Fruit fly (Drosophila melanogaster) whole organism, embryonic: ENCODE data around the gene Pde6.

Experiments used
- B-H2 ChIP-seq: fragments of 200-800 bp; sonication (Bioruptor generic); optimal IDR thresholded peaks from 2 replicates; lab custom pipeline; 2018; ENCODE audit warnings: missing biosample characterization, mild to moderate bottlenecking, missing genetic modification characterization
- CG10462 ChIP-seq: fragments of 200-800 bp; sonication (Bioruptor generic); optimal IDR thresholded peaks from 2 replicates; lab custom pipeline; 2016; ENCODE audit warnings: missing biosample characterization, missing genetic modification characterization
- CG10959 ChIP-seq: fragments of 200-800 bp; sonication (Bioruptor generic); IDR thresholded peaks from 2 replicates; pipeline ENCODE4 v1.3.6; 2022; ENCODE audit warnings: missing biosample characterization, missing genetic modification characterization
- CG11560 ChIP-seq: fragments of 200-800 bp; sonication (Bioruptor generic); IDR thresholded peaks from 3 replicates; pipeline ENCODE4 v1.3.6; 2022; ENCODE audit warnings: missing biosample characterization, missing genetic modification characterization
- CG12219 ChIP-seq: fragments of 200-800 bp; sonication (Bioruptor generic); optimal IDR thresholded peaks from 3 replicates; lab custom pipeline; 2018; ENCODE audit warnings: missing biosample characterization, mild to moderate bottlenecking, missing genetic modification characterization
- CG12769 ChIP-seq: fragments of 200-800 bp; sonication (Bioruptor generic); optimal IDR thresholded peaks from 2 replicates; lab custom pipeline; 2019; ENCODE audit warnings: missing biosample characterization, mild to moderate bottlenecking, missing genetic modification characterization, moderate library complexity
- CG13424 ChIP-seq: fragments of 200-800 bp; sonication (Bioruptor generic); optimal IDR thresholded peaks from 2 replicates; lab custom pipeline; 2019; ENCODE audit warnings: missing biosample characterization, mild to moderate bottlenecking, missing genetic modification characterization, moderate library complexity
- CG13894 ChIP-seq: fragments of 200-800 bp; sonication (Bioruptor generic); optimal IDR thresholded peaks from 3 replicates; lab custom pipeline; 2018; ENCODE audit warnings: missing biosample characterization, mild to moderate bottlenecking, missing genetic modification characterization, moderate library complexity
- CG15269 ChIP-seq: fragments of 200-800 bp; sonication (Bioruptor generic); optimal IDR thresholded peaks from 2 replicates; lab custom pipeline; 2018; ENCODE audit warnings: missing biosample characterization, mild to moderate bottlenecking, missing genetic modification characterization, moderate library complexity
- CG16863 ChIP-seq: fragments of 200-800 bp; sonication (Bioruptor generic); optimal IDR thresholded peaks from 3 replicates; lab custom pipeline; 2016; ENCODE audit warnings: missing biosample characterization, missing genetic modification characterization
- CG17328 ChIP-seq: fragments of 200-800 bp; sonication (Bioruptor generic); IDR thresholded peaks from 2 replicates; pipeline ENCODE4 v1.3.6; 2022; ENCODE audit warnings: missing biosample characterization, missing genetic modification characterization
- CG17385 ChIP-seq: fragments of 200-800 bp; sonication (Bioruptor generic); optimal IDR thresholded peaks from 3 replicates; lab custom pipeline; 2018; ENCODE audit warnings: missing biosample characterization, mild to moderate bottlenecking, missing genetic modification characterization
- CG17802 ChIP-seq: fragments of 200-800 bp; sonication (Bioruptor generic); optimal IDR thresholded peaks from 2 replicates; lab custom pipeline; 2018; ENCODE audit warnings: missing biosample characterization, mild to moderate bottlenecking, missing genetic modification characterization, moderate library complexity
- CG2129 ChIP-seq: fragments of 200-800 bp; sonication (Bioruptor generic); IDR thresholded peaks from 2 replicates; pipeline ENCODE4 v1.3.6; 2022; ENCODE audit warnings: missing biosample characterization, missing genetic modification characterization; ENCODE audit not compliant: partially characterized antibody
- CG2678 ChIP-seq: fragments of 200-800 bp; sonication (Bioruptor generic); optimal IDR thresholded peaks from 3 replicates; lab custom pipeline; 2019; ENCODE audit warnings: missing biosample characterization, mild to moderate bottlenecking, missing genetic modification characterization, moderate library complexity
- CG31365 ChIP-seq: fragments of 200-800 bp; sonication (Bioruptor generic); optimal IDR thresholded peaks from 2 replicates; lab custom pipeline; 2018; ENCODE audit warnings: missing biosample characterization, mild to moderate bottlenecking, missing genetic modification characterization
- CG5245 ChIP-seq: fragments of 200-800 bp; sonication (Bioruptor generic); optimal IDR thresholded peaks from 3 replicates; lab custom pipeline; 2016; ENCODE audit warnings: missing biosample characterization, missing genetic modification characterization
- CG9215 ChIP-seq: fragments of 200-800 bp; sonication (Bioruptor generic); IDR thresholded peaks from 2 replicates; pipeline ENCODE4 v1.3.6; 2022; ENCODE audit warnings: missing biosample characterization, missing genetic modification characterization
- CG9727 ChIP-seq: fragments of 200-800 bp; sonication (Bioruptor generic); optimal IDR thresholded peaks from 3 replicates; lab custom pipeline; 2017; ENCODE audit warnings: missing biosample characterization, mild to moderate bottlenecking, missing genetic modification characterization
- CG9876 ChIP-seq: fragments of 200-800 bp; sonication (Bioruptor generic); optimal IDR thresholded peaks from 2 replicates; lab custom pipeline; 2016; ENCODE audit warnings: missing biosample characterization, missing genetic modification characterization
- CTCF ChIP-seq: fragments of 200-800 bp; sonication (Bioruptor generic); optimal IDR thresholded peaks from 2 replicates; lab custom pipeline; 2017; ENCODE audit warnings: missing biosample characterization, mild to moderate bottlenecking, missing genetic modification characterization, moderate library complexity
- CrebB ChIP-seq: fragments of 200-800 bp; sonication (Bioruptor generic); optimal IDR thresholded peaks from 3 replicates; lab custom pipeline; 2018; ENCODE audit warnings: missing biosample characterization, mild to moderate bottlenecking, missing genetic modification characterization
- Dp ChIP-seq: fragments of 200-800 bp; sonication (Bioruptor generic); optimal IDR thresholded peaks from 2 replicates; lab custom pipeline; 2018; ENCODE audit warnings: missing biosample characterization, mild to moderate bottlenecking, missing genetic modification characterization, moderate library complexity
- Gsc ChIP-seq: fragments of 200-800 bp; sonication (Bioruptor generic); IDR thresholded peaks from 2 replicates; pipeline ENCODE4 v1.3.6; 2022; ENCODE audit warnings: missing biosample characterization, missing genetic modification characterization
- Hand ChIP-seq: fragments of 200-800 bp; sonication (Bioruptor generic); optimal IDR thresholded peaks from 2 replicates; lab custom pipeline; 2017; ENCODE audit warnings: mild to moderate bottlenecking, missing biosample characterization, missing genetic modification reagents, missing genetic modification characterization
- Hr3 ChIP-seq: fragments of 200-800 bp; sonication (Bioruptor generic); optimal IDR thresholded peaks from 3 replicates; lab custom pipeline; 2016; ENCODE audit warnings: missing biosample characterization, missing genetic modification characterization
- Lpt ChIP-seq: fragments of >200 bp; optimal IDR thresholded peaks from 2 replicates; lab custom pipeline; 2018; ENCODE audit warnings: missing biosample characterization, missing genetic modification characterization
- Mes4 ChIP-seq: fragments of 200-800 bp; sonication (Bioruptor generic); optimal IDR thresholded peaks from 2 replicates; lab custom pipeline; 2016; ENCODE audit warnings: missing biosample characterization, missing genetic modification characterization
- NK7.1 ChIP-seq: fragments of 200-800 bp; sonication (Bioruptor generic); optimal IDR thresholded peaks from 3 replicates; lab custom pipeline; 2016; ENCODE audit warnings: missing biosample characterization, missing genetic modification characterization
- NfI ChIP-seq: fragments of 200-800 bp; sonication (Bioruptor generic); optimal IDR thresholded peaks from 3 replicates; lab custom pipeline; 2018; ENCODE audit warnings: missing biosample characterization, mild to moderate bottlenecking, missing genetic modification characterization, moderate library complexity
- Side ChIP-seq: fragments of 200-800 bp; sonication (Bioruptor generic); optimal IDR thresholded peaks from 2 replicates; lab custom pipeline; 2016; ENCODE audit warnings: missing biosample characterization, missing genetic modification characterization
- aop ChIP-seq: fragments of 200-800 bp; sonication (Bioruptor generic); IDR thresholded peaks from 2 replicates; pipeline ENCODE4 v1.3.6; 2022; ENCODE audit warnings: missing biosample characterization, missing genetic modification characterization
- ara ChIP-seq: fragments of 200-800 bp; sonication (Bioruptor generic); IDR thresholded peaks from 2 replicates; pipeline ENCODE4 v1.3.6; 2022; ENCODE audit warnings: missing biosample characterization, missing genetic modification characterization
- ewg ChIP-seq: fragments of 200-800 bp; sonication (Bioruptor generic); optimal IDR thresholded peaks from 3 replicates; lab custom pipeline; 2017; ENCODE audit warnings: mild to moderate bottlenecking, missing biosample characterization, missing genetic modification reagents, missing genetic modification characterization
- ftz-f1 ChIP-seq: fragments of 200-800 bp; sonication (Bioruptor generic); optimal IDR thresholded peaks from 2 replicates; lab custom pipeline; 2016; ENCODE audit warnings: missing biosample characterization, missing genetic modification characterization
- gcm2 ChIP-seq: fragments of 200-800 bp; sonication (Bioruptor generic); optimal IDR thresholded peaks from 2 replicates; lab custom pipeline; 2016; ENCODE audit warnings: missing biosample characterization, missing genetic modification characterization
- grau ChIP-seq: fragments of 200-800 bp; optimal IDR thresholded peaks from 3 replicates; lab custom pipeline; 2019; ENCODE audit warnings: missing biosample characterization, mild to moderate bottlenecking, missing genetic modification characterization, moderate library complexity
- hbn ChIP-seq: fragments of 200-800 bp; sonication (Bioruptor generic); IDR thresholded peaks from 2 replicates; pipeline ENCODE4 v1.3.6; 2022; ENCODE audit warnings: missing biosample characterization, missing genetic modification characterization; ENCODE audit not compliant: partially characterized antibody
- inv ChIP-seq: fragments of 200-800 bp; sonication (Bioruptor generic); IDR thresholded peaks from 2 replicates; pipeline ENCODE4 v1.3.6; 2022; ENCODE audit warnings: missing biosample characterization, missing genetic modification characterization; ENCODE audit not compliant: partially characterized antibody
- jing ChIP-seq: fragments of 200-800 bp; sonication (Bioruptor generic); optimal IDR thresholded peaks from 2 replicates; lab custom pipeline; 2018; ENCODE audit warnings: missing biosample characterization, mild to moderate bottlenecking, missing genetic modification characterization
- kah ChIP-seq: fragments of 200-800 bp; sonication (Bioruptor generic); optimal IDR thresholded peaks from 2 replicates; lab custom pipeline; 2018; ENCODE audit warnings: missing biosample characterization, mild to moderate bottlenecking, missing genetic modification characterization
- lmd ChIP-seq: fragments of 200-800 bp; sonication (Bioruptor generic); IDR thresholded peaks from 2 replicates; pipeline ENCODE4 v1.3.6; 2022; ENCODE audit warnings: missing biosample characterization, missing genetic modification characterization
- mam ChIP-seq: fragments of 200-800 bp; sonication (Bioruptor generic); optimal IDR thresholded peaks from 3 replicates; lab custom pipeline; 2016; ENCODE audit warnings: missing biosample characterization, missing genetic modification characterization
- nerfin-1 ChIP-seq: fragments of 200-800 bp; sonication (Bioruptor generic); optimal IDR thresholded peaks from 3 replicates; lab custom pipeline; 2019; ENCODE audit warnings: missing biosample characterization, mild to moderate bottlenecking, missing genetic modification characterization, moderate library complexity
- nmo ChIP-seq: fragments of 200-800 bp; sonication (Bioruptor generic); optimal IDR thresholded peaks from 2 replicates; lab custom pipeline; 2018; ENCODE audit warnings: missing biosample characterization, mild to moderate bottlenecking, missing genetic modification characterization, moderate library complexity
- repo ChIP-seq: fragments of 200-800 bp; sonication (Bioruptor generic); optimal IDR thresholded peaks from 2 replicates; lab custom pipeline; 2016; ENCODE audit warnings: missing biosample characterization, missing genetic modification characterization
- sens ChIP-seq: fragments of 200-800 bp; sonication (Bioruptor generic); peaks from one replicate; lab custom pipeline; 2016; ENCODE audit warnings: missing biosample characterization, missing genetic modification characterization
- sisA ChIP-seq: fragments of 200-800 bp; sonication (Bioruptor generic); IDR thresholded peaks from 2 replicates; pipeline ENCODE4 v1.3.6; 2022; ENCODE audit warnings: missing biosample characterization, missing genetic modification characterization
- sr ChIP-seq: fragments of 200-800 bp; sonication (Bioruptor generic); IDR thresholded peaks from 3 replicates; pipeline ENCODE4 v1.3.6; 2022; ENCODE audit warnings: missing biosample characterization, missing genetic modification characterization
- ssp ChIP-seq: fragments of 200-800 bp; sonication (Bioruptor generic); IDR thresholded peaks from 2 replicates; pipeline ENCODE4 v1.3.6; 2022; ENCODE audit warnings: missing biosample characterization, missing genetic modification characterization

Pde6 gene

DNA sequence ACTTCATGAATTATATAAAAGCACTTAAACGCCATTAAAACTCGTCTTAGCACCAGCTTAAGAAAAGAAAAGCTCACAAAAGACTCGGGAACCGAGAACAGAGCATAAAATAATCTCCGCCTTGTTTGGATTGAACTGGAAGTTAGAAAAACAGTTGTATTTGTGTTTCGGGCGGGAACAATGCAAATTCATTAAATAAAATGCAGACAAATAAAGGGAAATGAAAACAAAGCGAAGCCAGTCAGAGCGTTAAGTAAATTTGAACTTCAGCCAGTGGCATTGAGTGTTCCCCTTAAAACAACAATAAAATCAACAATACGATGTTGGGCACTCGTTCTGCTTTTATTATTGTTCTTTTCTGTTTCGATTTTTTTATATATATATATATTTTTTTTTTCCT lies 31.4 kb downstream of the Pde6 start (continued):
- TF ChIP-seq ftz-f1 (GFP tag; lab: Kevin White, UChicago) (no peak), CrebB (tag; lab: Kevin White, UChicago) (no peak), CG13894 (no peak), CG15269 (tag; lab: Kevin White, UChicago) (no peak), CG10959 (GFP tag; lab: Robert Waterston, UW) (no peak)

DNA sequence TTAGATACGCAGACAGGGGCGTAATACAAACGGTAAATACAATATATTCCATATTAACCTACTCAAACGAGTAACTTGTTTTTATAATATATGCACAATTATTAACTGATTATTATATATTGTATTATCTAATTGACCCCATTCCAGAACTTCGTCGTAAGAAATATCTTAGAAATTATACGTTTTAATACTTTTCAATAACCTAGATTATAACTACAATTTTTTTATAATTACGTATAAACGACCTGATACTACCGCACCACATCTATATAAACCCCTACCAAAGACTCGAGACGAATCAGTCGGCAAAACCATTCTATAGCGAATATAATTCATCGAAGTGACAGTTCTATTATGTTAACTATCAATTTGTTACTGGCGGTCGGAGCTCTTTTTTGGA lies 37.4 kb downstream of the Pde6 start, which contains the start of gene Cyp313a1:
Gene Cyp313a1, plus strand, starts transcription at position 301 of the 400 bp plus-strand sequence.
- TF ChIP-seq CG2678 = no peak
- TF ChIP-seq CG5245 (GFP tag; lab: Kevin White, UChicago) = no peak
- TF ChIP-seq CG12769 (tag; lab: Kevin White, UChicago) = no peak
- no peak for TF ChIP-seq Side (GFP tag; lab: Kevin White, UChicago)
- no peak for TF ChIP-seq CTCF (GFP tag; lab: Kevin White, UChicago)
- TF ChIP-seq CG9876 (GFP tag; lab: Kevin White, UChicago) = no peak
- no peak for TF ChIP-seq CG16863
- TF ChIP-seq sr (GFP tag; lab: Robert Waterston, UW) = no peak
- TF ChIP-seq CG9727 = no peak
- TF ChIP-seq NfI (GFP tag; lab: Kevin White, UChicago) = no peak
- no peak for TF ChIP-seq hbn
- TF ChIP-seq gcm2 (GFP tag; lab: Kevin White, UChicago) = no peak
- no peak for TF ChIP-seq mam (GFP tag; lab: Kevin White, UChicago)
- TF ChIP-seq Mes4 (GFP tag; lab: Kevin White, UChicago) = no peak
- no peak for TF ChIP-seq aop
- no peak for TF ChIP-seq nmo

- no peak for TF ChIP-seq CG17802 (tag; lab: Kevin White, UChicago)
- TF ChIP-seq Lpt (GFP tag; lab: Kevin White, UChicago) = no peak
- TF ChIP-seq CG13424 (tag; lab: Kevin White, UChicago) = no peak
- no peak for TF ChIP-seq Hr3 (GFP tag; lab: Kevin White, UChicago)
- TF ChIP-seq sisA (GFP tag; lab: Robert Waterston, UW) = no peak
- TF ChIP-seq nerfin-1 (tag; lab: Kevin White, UChicago) = no peak
- no peak for TF ChIP-seq CG12219 (GFP tag; lab: Kevin White, UChicago)
- TF ChIP-seq Gsc (GFP tag; lab: Robert Waterston, UW) = no peak
- TF ChIP-seq CG11560 (tag; lab: Robert Waterston, UW) = no peak
- no peak for TF ChIP-seq ewg
- TF ChIP-seq CG31365 (tag; lab: Kevin White, UChicago) = no peak
- TF ChIP-seq CG17328 = no peak
- no peak for TF ChIP-seq ssp
- TF ChIP-seq Hand (GFP tag; lab: Kevin White, UChicago) = no peak
Measured at dm6 chr3R:14516742-14517141, 41.4 kb downstream of the Pde6 start, which contains the start of gene CG34273. Gene CG34273, plus strand, starts transcription at chr3R:14517042.

DNA sequence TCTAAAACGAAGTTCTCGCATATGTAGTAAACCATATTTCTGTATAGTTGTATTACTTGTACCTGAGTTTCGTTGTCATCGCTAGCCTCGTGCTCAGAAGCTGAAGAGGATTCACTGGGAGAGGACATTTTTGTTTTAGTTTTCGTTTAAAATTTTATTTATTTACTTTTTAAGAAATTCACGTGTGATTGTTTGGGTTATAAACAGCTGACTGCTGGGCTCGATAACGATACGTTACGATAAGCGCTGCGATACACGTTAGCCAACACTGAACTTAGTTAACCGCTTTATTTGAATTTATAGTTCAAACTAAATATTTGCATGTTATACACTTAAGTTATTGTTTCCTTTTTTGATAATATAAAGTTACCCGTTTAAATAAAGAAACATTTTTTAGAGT lies 44.7 kb downstream of the Pde6 start, which contains the start of gene CG8461:
Gene CG8461, minus strand, starts transcription at position 218 of the 400 bp plus-strand sequence.
- TF ChIP-seq CG2129 (no peak), Dp (GFP tag; lab: Kevin White, UChicago) (peak; percentile 92), grau (tag; lab: Kevin White, UChicago) (no peak), hbn (peak; percentile 31; the same call in 1 of the 2 replicates), inv (peak; percentile 38; the same call in 1 of the 2 replicates), ara (no peak), repo (GFP tag; lab: Kevin White, UChicago) (no peak), jing (GFP tag; lab: Kevin White, UChicago) (no peak), CG9215 (GFP tag; lab: Robert Waterston, UW) (no peak), CG17385 (GFP tag; lab: Kevin White, UChicago) (no peak), lmd (GFP tag; lab: Robert Waterston, UW) (no peak), CG10462 (GFP tag; lab: Kevin White, UChicago) (no peak), B-H2 (GFP tag; lab: Kevin White, UChicago) (peak; percentile 35), kah (GFP tag; lab: Kevin White, UChicago) (no peak), sens (GFP tag; lab: Kevin White, UChicago) (peak; percentile 66), NK7.1 (no peak)
